Fruit fly (Drosophila melanogaster) whole organism: ENCODE measurements around the gene ValRS-m.

Source experiments
- CG8478 ChIP-seq: fragments of >200 bp; optimal IDR thresholded peaks from 2 replicates; lab custom pipeline; 2018; ENCODE audit warnings: inconsistent platforms
- Dll ChIP-seq: fragments of >200 bp; optimal IDR thresholded peaks from 2 replicates; lab custom pipeline; 2017
- EcR ChIP-seq, 2 experiments: fragments of >200 bp; optimal IDR thresholded peaks; 2 replicates each; lab custom pipeline; 2017; ENCODE audit warnings: missing biosample characterization in 2 of 2, missing genetic modification characterization in 2 of 2, missing genetic modification reagents in 2 of 2
- pan ChIP-seq: fragments of >200 bp; optimal IDR thresholded peaks from 2 replicates; lab custom pipeline; 2017
- psq ChIP-seq: fragments of >200 bp; optimal IDR thresholded peaks from 2 replicates; lab custom pipeline; 2017
- usp ChIP-seq: fragments of >200 bp; optimal IDR thresholded peaks from 2 replicates; lab custom pipeline; 2017; ENCODE audit warnings: missing biosample characterization, missing genetic modification characterization, mixed read lengths

ValRS-m gene

DNA sequence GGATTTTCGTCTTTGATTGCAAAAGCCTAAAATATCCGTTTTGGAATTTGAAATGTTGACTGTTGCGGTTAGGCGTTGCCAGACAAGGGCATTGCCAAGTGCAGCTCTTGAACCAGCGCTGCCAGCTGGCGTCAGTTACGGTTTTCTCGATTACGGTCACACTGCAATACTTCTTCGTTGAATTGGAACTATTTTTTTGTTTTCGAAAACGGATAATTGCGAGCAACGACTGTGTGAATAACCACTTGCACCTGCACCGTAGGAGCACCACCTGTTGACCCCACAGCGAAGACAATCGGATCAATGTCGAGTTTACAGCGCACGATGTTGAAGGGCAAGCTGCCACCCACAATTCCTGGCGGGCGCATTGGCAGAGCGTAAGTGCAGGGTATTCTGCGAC lies 22.0 kb upstream of the ValRS-m start, which contains the start of gene CG5068:
CG5068 (plus strand) TSS at position 129 of the 400 bp plus-strand sequence.
- TF ChIP-seq usp (GFP tag; lab: Kevin White, UChicago) (no peak), psq (lab: Kevin White, UChicago) (no peak), EcR (GFP tag; optimal IDR thresholded peaks at IDR 0.05; lab: Kevin White, UChicago) (no peak), Dll (lab: Kevin White, UChicago) (no peak), pan (lab: Kevin White, UChicago) (no peak), CG8478 (lab: Kevin White, UChicago) (no peak)

DNA sequence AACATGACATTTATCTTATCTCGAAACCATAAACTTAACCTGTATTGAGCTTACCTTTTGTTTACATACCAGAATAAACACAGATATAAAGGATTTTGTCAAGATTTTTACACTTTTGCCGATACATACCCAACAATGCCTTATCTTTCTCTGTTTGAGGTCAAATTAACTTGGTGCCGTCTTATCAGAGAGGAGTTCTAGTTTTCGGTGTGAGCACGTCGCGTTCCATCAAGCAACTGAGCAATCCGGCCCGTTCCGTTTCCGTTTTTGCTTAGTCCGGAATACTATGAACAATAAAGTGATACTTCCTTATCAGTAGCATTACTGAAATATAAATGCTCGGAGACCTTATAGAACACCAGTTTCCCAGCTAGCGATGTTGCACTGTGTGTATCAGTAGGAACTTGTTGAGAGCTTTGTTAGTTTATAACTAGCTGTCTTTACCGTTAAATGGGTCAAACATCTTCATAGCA lies 21.3 kb upstream of the ValRS-m start, which contains the start of gene Galk:
Galk (minus strand) TSS at position 244 of the 473 bp plus-strand sequence.
- no peak for TF ChIP-seq CG8478 (lab: Kevin White, UChicago)
- no peak for TF ChIP-seq EcR (GFP tag; optimal IDR thresholded peaks at IDR 0.05; lab: Kevin White, UChicago)
- no peak for TF ChIP-seq Dll (lab: Kevin White, UChicago)
- TF ChIP-seq usp (GFP tag; lab: Kevin White, UChicago) = no peak
- TF ChIP-seq psq (lab: Kevin White, UChicago) = no peak
- no peak for TF ChIP-seq pan (lab: Kevin White, UChicago)

DNA sequence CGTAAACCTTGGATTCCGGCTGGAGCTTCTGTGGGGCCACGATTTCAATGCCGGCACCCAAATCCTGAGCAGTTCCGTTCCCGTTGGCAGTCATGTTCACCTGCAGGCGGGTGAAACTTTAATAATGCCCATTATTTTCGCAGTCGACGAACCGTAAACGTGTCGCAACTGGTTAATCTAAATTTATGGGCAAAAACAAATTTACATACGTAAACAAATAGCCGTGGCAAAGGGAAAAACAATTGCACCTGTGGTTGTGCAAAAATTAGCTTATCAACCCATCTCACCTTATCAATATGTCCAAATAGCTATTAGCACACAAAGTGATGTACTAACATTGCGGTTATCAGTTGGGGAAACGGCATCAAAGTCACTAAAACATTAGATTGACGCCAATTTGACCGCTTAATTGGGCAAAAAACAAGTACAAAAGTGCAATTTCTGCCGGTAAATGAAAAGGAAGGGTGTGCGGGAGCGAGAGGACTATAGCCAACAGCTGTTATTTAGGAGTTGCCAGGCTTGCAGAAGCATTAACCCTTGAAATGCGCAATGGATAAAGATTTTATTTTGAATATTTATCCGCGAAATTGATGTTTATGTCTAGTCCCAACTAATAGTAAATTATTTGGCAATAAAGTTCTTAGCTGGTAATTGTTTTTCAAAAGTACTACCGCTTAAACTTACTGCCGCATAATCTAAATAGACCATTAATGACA lies 20.7 kb upstream of the ValRS-m start:
- TF ChIP-seq Dll (lab: Kevin White, UChicago) (no peak), pan (lab: Kevin White, UChicago) (no peak), CG8478 (lab: Kevin White, UChicago) (no peak), EcR (GFP tag; optimal IDR thresholded peaks at IDR 0.05; lab: Kevin White, UChicago) (no peak), usp (GFP tag; lab: Kevin White, UChicago) (no peak), psq (lab: Kevin White, UChicago) (no peak)

DNA sequence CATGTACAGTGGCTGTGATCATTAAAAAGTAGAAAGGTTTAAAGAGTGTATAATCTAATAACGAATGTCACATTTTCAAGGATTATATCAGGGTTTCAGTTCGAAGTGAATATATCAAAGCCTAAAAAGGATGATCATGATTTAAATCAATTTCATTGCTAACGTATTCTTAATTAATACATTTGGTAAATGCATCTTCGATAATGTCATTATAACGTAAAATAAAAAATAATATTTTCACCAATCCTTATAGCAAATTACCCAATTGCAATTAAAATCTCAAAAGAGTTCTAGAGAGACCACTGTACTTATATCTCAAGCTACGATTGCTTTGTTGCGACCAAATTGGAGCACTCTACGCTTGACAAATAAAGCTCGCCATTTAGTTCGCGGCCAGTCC lies 17.5 kb upstream of the ValRS-m start:
- TF ChIP-seq pan (lab: Kevin White, UChicago) = no peak
- TF ChIP-seq usp (GFP tag; lab: Kevin White, UChicago) = no peak
- TF ChIP-seq Dll (lab: Kevin White, UChicago) = no peak
- TF ChIP-seq CG8478 (lab: Kevin White, UChicago) = no peak
- no peak for TF ChIP-seq psq (lab: Kevin White, UChicago)
- no peak for TF ChIP-seq EcR (GFP tag; optimal IDR thresholded peaks at IDR 0.05; lab: Kevin White, UChicago)

DNA sequence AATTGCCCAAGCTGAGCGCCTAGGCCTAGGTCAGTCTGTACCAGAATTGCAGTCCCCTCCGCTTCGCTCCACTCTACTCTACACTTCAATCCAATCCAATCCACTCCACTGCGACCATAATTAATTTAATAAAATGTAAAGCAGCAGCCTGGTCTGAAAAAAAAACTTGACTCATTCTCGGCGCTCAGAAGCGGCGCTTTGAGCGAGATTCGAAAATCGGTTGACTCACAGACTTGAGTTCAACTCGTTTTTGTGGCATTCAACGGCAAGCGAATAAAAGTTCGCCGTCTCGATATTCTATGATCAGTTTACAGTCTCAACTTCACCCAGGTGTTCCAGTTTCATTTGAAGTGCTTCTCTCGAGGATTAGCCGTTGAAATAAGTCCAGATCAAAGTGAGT lies 16.9 kb upstream of the ValRS-m start, which contains the start of gene CG13314:
CG13314 (plus strand) TSS at position 301 of the 400 bp plus-strand sequence.
- TF ChIP-seq usp (GFP tag; lab: Kevin White, UChicago) (no peak), Dll (lab: Kevin White, UChicago) (no peak), psq (lab: Kevin White, UChicago) (no peak), pan (lab: Kevin White, UChicago) (no peak), CG8478 (lab: Kevin White, UChicago) (no peak), EcR (GFP tag; optimal IDR thresholded peaks at IDR 0.05; lab: Kevin White, UChicago) (no peak)

DNA sequence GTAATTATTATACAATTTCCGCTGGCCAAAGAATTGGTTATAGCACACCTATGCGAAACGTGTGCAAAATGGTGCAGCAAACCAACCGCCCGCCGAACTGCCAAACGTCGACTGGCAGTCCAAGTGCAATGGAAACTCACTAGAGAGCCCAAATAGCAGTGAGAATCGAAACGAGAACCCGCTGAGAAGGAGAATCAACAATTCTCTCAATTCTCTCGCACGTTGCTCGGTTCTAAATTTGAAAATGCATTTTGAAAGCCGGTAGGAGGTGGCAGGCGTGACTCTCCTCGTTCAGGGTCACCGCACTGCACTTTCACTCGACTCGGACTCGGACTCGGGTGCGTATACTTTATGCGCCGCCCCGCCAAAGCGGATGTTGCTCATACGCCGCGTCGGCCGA lies 15.2 kb upstream of the ValRS-m start, which contains the start of gene CG5644:
CG5644 (minus strand) TSS at position 101 of the 400 bp plus-strand sequence.
- no peak for TF ChIP-seq CG8478 (lab: Kevin White, UChicago)
- no peak for TF ChIP-seq usp (GFP tag; lab: Kevin White, UChicago)
- no peak for TF ChIP-seq pan (lab: Kevin White, UChicago)
- no peak for TF ChIP-seq EcR (GFP tag; optimal IDR thresholded peaks at IDR 0.05; lab: Kevin White, UChicago)
- TF ChIP-seq psq (lab: Kevin White, UChicago) = no peak
- no peak for TF ChIP-seq Dll (lab: Kevin White, UChicago)

DNA sequence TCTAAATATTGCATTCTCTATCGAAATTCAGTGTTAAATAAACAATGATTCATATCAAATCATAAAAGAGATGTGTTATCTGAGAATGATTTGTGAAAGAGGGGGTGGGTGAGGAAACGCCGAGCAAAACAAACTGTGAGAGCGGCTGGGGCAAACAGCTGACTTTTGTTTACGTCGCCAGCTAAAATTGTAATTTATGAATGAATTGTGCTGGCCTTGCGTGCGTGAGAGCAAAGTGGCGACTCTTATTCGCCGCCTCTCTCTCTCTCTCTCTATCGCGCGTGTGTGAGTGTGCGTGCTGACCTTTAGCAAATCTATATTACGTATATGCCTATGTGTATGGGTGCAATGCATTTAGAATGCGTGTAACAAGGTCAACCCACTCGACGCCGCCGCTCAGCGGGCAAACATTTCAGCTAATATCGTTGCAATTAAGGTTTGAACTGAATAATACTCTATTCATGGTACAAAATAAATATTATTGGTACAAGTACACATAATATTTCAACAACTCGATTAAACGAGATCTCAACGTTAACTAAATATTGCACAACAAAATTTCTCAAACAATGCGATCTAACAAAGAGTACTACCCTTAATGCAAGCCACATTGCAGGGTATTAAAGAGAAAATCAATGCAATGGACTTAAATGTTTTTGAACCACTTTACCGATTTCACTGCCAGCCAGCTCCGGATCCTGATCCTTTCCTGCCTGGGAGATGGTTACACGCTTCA lies 14.3 kb upstream of the ValRS-m start:
- TF ChIP-seq Dll (lab: Kevin White, UChicago) = peak; percentile 54
- TF ChIP-seq usp (GFP tag; lab: Kevin White, UChicago) = no peak

DNA sequence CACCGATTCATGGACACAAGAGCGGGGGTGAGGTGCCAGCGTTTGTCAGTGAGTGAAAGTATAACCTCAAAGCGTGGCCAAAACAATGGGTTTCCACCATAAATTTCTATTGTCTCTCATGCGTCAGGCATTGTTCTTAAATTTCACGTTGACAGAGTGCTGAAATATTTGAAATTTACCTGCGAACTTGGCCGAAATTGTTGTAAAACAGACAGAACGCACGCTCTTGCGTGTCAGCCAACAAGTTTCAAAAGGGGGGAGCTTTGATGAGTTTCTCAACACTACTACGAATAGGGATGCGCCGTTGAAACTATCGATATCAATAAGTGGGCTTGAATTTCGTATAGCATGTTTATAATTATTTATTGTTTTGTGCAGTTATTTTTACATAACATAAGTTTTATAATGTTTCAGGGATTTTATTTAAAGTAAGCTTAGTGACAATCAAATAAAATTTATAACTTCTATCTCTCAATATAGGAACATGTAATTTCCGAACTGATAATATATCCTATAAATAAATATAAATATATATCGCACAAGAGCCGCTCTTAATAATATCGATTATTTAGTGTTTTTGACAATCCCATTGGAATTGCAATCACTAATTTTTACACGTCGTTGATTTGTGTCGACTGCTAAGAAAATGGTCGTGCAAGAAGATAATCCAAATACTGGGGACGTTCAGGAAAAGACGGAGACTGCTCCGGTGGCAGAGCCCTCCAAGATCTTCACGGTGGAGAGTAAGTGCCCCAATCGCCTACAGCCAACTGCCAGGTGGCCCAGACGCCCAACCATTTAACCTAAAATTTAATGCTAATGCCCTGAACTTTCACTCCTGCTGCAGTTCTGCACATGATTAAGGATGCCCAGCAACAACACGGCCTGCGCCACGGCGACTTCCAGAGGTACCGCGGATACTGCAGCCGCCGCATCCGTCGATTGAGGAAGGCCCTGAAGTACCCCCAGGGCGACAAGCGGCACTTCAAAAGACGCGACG lies 10.2 kb upstream of the ValRS-m start, which contains the start of the genes pix and Srp68:
pix (minus strand) TSS at position 288 of the 1,000 bp plus-strand sequence.
Srp68 (plus strand) TSS at position 569 of the 1,000 bp plus-strand sequence.
- TF ChIP-seq Dll (lab: Kevin White, UChicago) = no peak
- no peak for TF ChIP-seq usp (GFP tag; lab: Kevin White, UChicago)
- no peak for TF ChIP-seq psq (lab: Kevin White, UChicago)
- no peak for TF ChIP-seq pan (lab: Kevin White, UChicago)
- TF ChIP-seq EcR (GFP tag; optimal IDR thresholded peaks at IDR 0.05; lab: Kevin White, UChicago) = no peak
- no peak for TF ChIP-seq CG8478 (lab: Kevin White, UChicago)

DNA sequence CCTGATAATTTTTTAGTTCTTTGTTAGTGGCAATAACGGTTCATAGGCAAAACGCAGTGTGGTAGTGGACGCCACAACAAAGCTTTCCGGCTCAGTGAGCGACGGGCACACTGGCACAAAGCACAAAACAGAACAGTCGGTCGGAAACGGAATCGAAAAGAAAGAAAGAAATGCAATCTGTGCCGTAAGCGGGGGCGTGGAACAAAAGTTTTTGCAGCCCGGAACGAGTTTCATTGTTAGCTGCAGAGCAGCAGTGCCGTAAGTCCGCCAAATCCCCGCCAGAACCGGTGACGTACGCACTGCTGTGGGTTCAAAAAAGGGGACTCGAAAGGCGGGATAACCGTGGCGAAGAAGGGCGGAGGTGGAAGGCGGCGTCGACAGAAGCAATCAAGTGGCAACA lies 3.9 kb upstream of the ValRS-m start, which contains the start of gene CG5026:
CG5026 (plus strand) TSS at position 92 of the 400 bp plus-strand sequence.
- TF ChIP-seq pan (lab: Kevin White, UChicago) = no peak
